Fruit fly (Drosophila melanogaster): ENCODE results near the gene CG10657.
A peak's percentile ranks its signal among the peaks of the same experiment; 100 is the strongest.

CG10657 gene

DNA sequence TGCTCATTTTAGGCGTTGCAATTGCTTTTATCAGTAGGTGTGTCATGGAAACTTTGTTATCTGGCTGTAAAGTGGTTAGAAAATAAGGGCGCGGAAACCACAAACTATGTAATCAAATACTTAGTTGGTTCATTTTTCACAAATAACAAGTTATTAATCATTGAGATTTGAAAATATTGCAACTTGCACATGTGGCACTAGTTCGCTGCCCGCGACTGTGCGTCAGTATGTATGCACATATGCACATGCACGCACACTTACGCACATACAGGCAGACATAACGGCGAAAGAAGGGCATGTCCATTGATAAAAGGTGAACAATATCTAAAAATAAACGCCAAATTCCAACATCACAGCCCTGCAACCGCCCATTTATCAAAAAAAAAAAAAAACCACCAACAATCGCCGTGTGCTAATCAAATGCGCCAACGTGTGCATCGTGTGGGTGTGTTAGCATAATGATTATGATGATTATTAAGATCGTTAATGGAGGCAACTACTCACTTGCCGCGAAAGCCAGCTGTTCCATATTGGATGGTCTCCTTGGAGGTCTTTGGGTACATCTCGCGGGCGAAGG lies 32.5 kb upstream of the CG10657 start (continued):
- TF ChIP-seq CG12744 (GFP tag; optimal IDR thresholded peaks at IDR 0.05), result no peak
- TF ChIP-seq BtbVII (GFP tag; optimal IDR thresholded peaks at IDR 0.05), result peak; percentile 19
- TF ChIP-seq ci (GFP tag; IDR thresholded peaks at IDR 0.05), result peak; percentile 85
- TF ChIP-seq danr (GFP tag; IDR thresholded peaks at IDR 0.05), result no peak
- TF ChIP-seq Antp (GFP tag; optimal IDR thresholded peaks at IDR 0.05), result no peak
- TF ChIP-seq Drgx (GFP tag; IDR thresholded peaks at IDR 0.05), result peak; percentile 69; the same call in 1 of the 2 replicates
- no peak for TF ChIP-seq CG3838 (GFP tag; optimal IDR thresholded peaks at IDR 0.05)
- peak; percentile 16 for TF ChIP-seq Dip3 (GFP tag; optimal IDR thresholded peaks at IDR 0.05)
- peak; percentile 22; the same call in 1 of the 2 replicates for TF ChIP-seq Rx (GFP tag; IDR thresholded peaks at IDR 0.05)
- TF ChIP-seq Lhr (GFP tag; optimal IDR thresholded peaks at IDR 0.05), result no peak
- peak; percentile 61 for TF ChIP-seq cg (GFP tag; optimal IDR thresholded peaks at IDR 0.05)
- no peak for TF ChIP-seq CG18476 (GFP tag; optimal IDR thresholded peaks at IDR 0.05)
- no peak for TF ChIP-seq CG15011 (GFP tag; optimal IDR thresholded peaks at IDR 0.05)
- TF ChIP-seq Dfd (GFP tag; optimal IDR thresholded peaks at IDR 0.05), result no peak
- no peak for TF ChIP-seq CG12155 (GFP tag; optimal IDR thresholded peaks at IDR 0.05)
- TF ChIP-seq CG17186 (GFP tag; optimal IDR thresholded peaks at IDR 0.05), result no peak
- peak; percentile 15 for TF ChIP-seq CG13775 (GFP tag; optimal IDR thresholded peaks at IDR 0.05)
- TF ChIP-seq Jarid2 (GFP tag; optimal IDR thresholded peaks at IDR 0.05), result peak; percentile 13
- TF ChIP-seq Xbp1 (GFP tag; optimal IDR thresholded peaks at IDR 0.05), result peak; percentile 54
- no peak for TF ChIP-seq da (GFP tag; optimal IDR thresholded peaks at IDR 0.05)
- TF ChIP-seq CkIIα-i1 (GFP tag; IDR thresholded peaks at IDR 0.05), result no peak
- TF ChIP-seq lab (GFP tag; optimal IDR thresholded peaks at IDR 0.05), result peak; percentile 60
- TF ChIP-seq nerfin-1 (tag; optimal IDR thresholded peaks at IDR 0.05), result peak; percentile 49
- peak; percentile 22 for TF ChIP-seq Bteb2 (GFP tag; optimal IDR thresholded peaks at IDR 0.05)
- TF ChIP-seq odd (GFP tag; optimal IDR thresholded peaks at IDR 0.05), result no peak
- no peak for TF ChIP-seq sna (GFP tag; IDR thresholded peaks at IDR 0.05; ENCODE audit: partially characterized antibody)
- TF ChIP-seq TFAM (GFP tag; optimal IDR thresholded peaks at IDR 0.05), result no peak
- TF ChIP-seq ftz-f1 (GFP tag; optimal IDR thresholded peaks at IDR 0.05), result no peak
- no peak for TF ChIP-seq Scr (GFP tag; IDR thresholded peaks at IDR 0.05; ENCODE audit: partially characterized antibody)
- TF ChIP-seq lbe (GFP tag; optimal IDR thresholded peaks at IDR 0.05), result peak; percentile 70
- no peak for TF ChIP-seq repo (GFP tag; optimal IDR thresholded peaks at IDR 0.05)
- no peak for TF ChIP-seq CG9215 (GFP tag; IDR thresholded peaks at IDR 0.05)
- TF ChIP-seq B-H2 (GFP tag; optimal IDR thresholded peaks at IDR 0.05), result no peak
- peak; percentile 35; the same call in 1 of the 3 replicates for TF ChIP-seq CG3726 (GFP tag; IDR thresholded peaks at IDR 0.05)
- TF ChIP-seq CG10462 (GFP tag; optimal IDR thresholded peaks at IDR 0.05), result no peak
- no peak for TF ChIP-seq stwl (tag; optimal IDR thresholded peaks at IDR 0.05)
- no peak for TF ChIP-seq hbn (GFP tag; IDR thresholded peaks at IDR 0.05; ENCODE audit: partially characterized antibody)
- TF ChIP-seq Chrac-16 (GFP tag; optimal IDR thresholded peaks at IDR 0.05), result peak; percentile 13
- peak; percentile 1 for TF ChIP-seq CG13296 (GFP tag; optimal IDR thresholded peaks at IDR 0.05)
- TF ChIP-seq ap (GFP tag; IDR thresholded peaks at IDR 0.05), result peak; percentile 29; the same call in 1 of the 2 replicates
- peak; percentile 60 for TF ChIP-seq CG4424 (GFP tag; optimal IDR thresholded peaks at IDR 0.05)
- TF ChIP-seq Poxn (GFP tag; IDR thresholded peaks at IDR 0.05), result no peak
- TF ChIP-seq inv (GFP tag; IDR thresholded peaks at IDR 0.05; ENCODE audit: partially characterized antibody), result no peak
- TF ChIP-seq Myb (GFP tag; optimal IDR thresholded peaks at IDR 0.05), result no peak
- TF ChIP-seq Fer3 (tag; optimal IDR thresholded peaks at IDR 0.05), result peak; percentile 28
- TF ChIP-seq Fer1 (GFP tag; optimal IDR thresholded peaks at IDR 0.05), result no peak
- TF ChIP-seq dati (GFP tag; IDR thresholded peaks at IDR 0.05), result 0 out of 2 replicates have a peak, but pooled peaks have one; percentile 38
- TF ChIP-seq Eip74EF (GFP tag; optimal IDR thresholded peaks at IDR 0.05), result no peak
- 0 out of 3 replicates have a peak, but pooled peaks have one; percentile 43 for TF ChIP-seq otp (GFP tag; IDR thresholded peaks at IDR 0.05)
- TF ChIP-seq Ravus (GFP tag; IDR thresholded peaks at IDR 0.05), result no peak

All from whole organism, embryonic.